Worm (Caenorhabditis elegans): ENCODE data around the gene znf-622.

Gene znf-622

ce11 chrIII:6356764-6357163 is 24.7 kb upstream of the znf-622 start:
- no peak for TF ChIP-seq F13H6.1 (tag; optimal IDR thresholded peaks at IDR 0.05)
- TF ChIP-seq elt-3 (tag; optimal IDR thresholded peaks at IDR 0.05) = no peak
- TF ChIP-seq nhr-12 (tag; optimal IDR thresholded peaks at IDR 0.05) = no peak
- TF ChIP-seq R02D3.7 (tag; optimal IDR thresholded peaks at IDR 0.05) = no peak
- no peak for TF ChIP-seq nhr-23 (tag; optimal IDR thresholded peaks at IDR 0.05)
- no peak for TF ChIP-seq ama-1 (optimal IDR thresholded peaks at IDR 0.05)
- TF ChIP-seq blmp-1 (tag; optimal IDR thresholded peaks at IDR 0.05; ENCODE audit: insufficient read depth) = no peak
- TF ChIP-seq crh-2 (tag; optimal IDR thresholded peaks at IDR 0.05) = no peak
- no peak for TF ChIP-seq unc-39 (tag; optimal IDR thresholded peaks at IDR 0.05)
- TF ChIP-seq lin-11 (tag; optimal IDR thresholded peaks at IDR 0.05) = no peak
- no peak for TF ChIP-seq ztf-1 (GFP tag; conservative IDR thresholded peaks at IDR 0.05)

- TF ChIP-seq ztf-11 (tag; optimal IDR thresholded peaks at IDR 0.05) = no peak
- TF ChIP-seq gmeb-1 (tag; optimal IDR thresholded peaks at IDR 0.05) = no peak
- TF ChIP-seq unc-55 (GFP tag; optimal IDR thresholded peaks at IDR 0.05) = no peak
- TF ChIP-seq sma-9 (GFP tag; optimal IDR thresholded peaks at IDR 0.05) = peak; percentile 48
- no peak for TF ChIP-seq sma-9 (tag; optimal IDR thresholded peaks at IDR 0.05)
- TF ChIP-seq ceh-16 (tag; optimal IDR thresholded peaks at IDR 0.05) = peak; percentile 77
- no peak for TF ChIP-seq snpc-4 (tag; optimal IDR thresholded peaks at IDR 0.05)
- TF ChIP-seq nhr-6 (tag; optimal IDR thresholded peaks at IDR 0.05) = peak; percentile 4
- no peak for TF ChIP-seq peb-1 (tag; optimal IDR thresholded peaks at IDR 0.05)
- no peak for TF ChIP-seq ztf-4 (tag; optimal IDR thresholded peaks at IDR 0.05)
- TF ChIP-seq nhr-25 (tag; optimal IDR thresholded peaks at IDR 0.05) = peak; percentile 15
- no peak for TF ChIP-seq nhr-237 (tag; optimal IDR thresholded peaks at IDR 0.05)
Observed at ce11 chrIII:6358704-6359103, 22.7 kb upstream of the znf-622 start.

ce11 chrIII:6359171-6359854 is 22.1 kb upstream of the znf-622 start:
- TF ChIP-seq ama-1 (optimal IDR thresholded peaks at IDR 0.05) (peak; percentile 14), F13H6.1 (tag; optimal IDR thresholded peaks at IDR 0.05) (no peak), nhr-129 (tag; optimal IDR thresholded peaks at IDR 0.05) (peak; percentile 76), nhr-11 (tag; optimal IDR thresholded peaks at IDR 0.05) (no peak), snpc-4 (tag; optimal IDR thresholded peaks at IDR 0.05) (no peak), ztf-4 (tag; optimal IDR thresholded peaks at IDR 0.05) (no peak), unc-62 (GFP tag; optimal IDR thresholded peaks at IDR 0.05) (no peak), crh-2 (tag; optimal IDR thresholded peaks at IDR 0.05) (no peak), skn-1 (tag; optimal IDR thresholded peaks at IDR 0.05) (no peak), sma-9 (GFP tag; optimal IDR thresholded peaks at IDR 0.05) (peak; percentile 33), sma-9 (tag; optimal IDR thresholded peaks at IDR 0.05) (no peak), elt-1 (tag; optimal IDR thresholded peaks at IDR 0.05) (no peak), nhr-12 (tag; optimal IDR thresholded peaks at IDR 0.05) (no peak), aly-2 (tag; optimal IDR thresholded peaks at IDR 0.05) (no peak), sem-4 (tag; optimal IDR thresholded peaks at IDR 0.05) (no peak), blmp-1 (tag; optimal IDR thresholded peaks at IDR 0.05; ENCODE audit: insufficient read depth) (peak; percentile 86), ztf-1 (GFP tag; conservative IDR thresholded peaks at IDR 0.05) (no peak), C34F6.9 (tag; optimal IDR thresholded peaks at IDR 0.05) (no peak), nhr-77 (tag; optimal IDR thresholded peaks at IDR 0.05) (no peak), unc-39 (tag; optimal IDR thresholded peaks at IDR 0.05) (no peak), zag-1 (tag; optimal IDR thresholded peaks at IDR 0.05) (no peak), mdl-1 (tag; optimal IDR thresholded peaks at IDR 0.05) (no peak), lin-13 (GFP tag; optimal IDR thresholded peaks at IDR 0.05) (no peak), ceh-82 (tag; optimal IDR thresholded peaks at IDR 0.05) (no peak), ZK546.5 (tag; optimal IDR thresholded peaks at IDR 0.05) (no peak), unc-55 (GFP tag; optimal IDR thresholded peaks at IDR 0.05) (no peak), nhr-23 (tag; optimal IDR thresholded peaks at IDR 0.05) (no peak), Y55F3AM.14 (GFP tag; optimal IDR thresholded peaks at IDR 0.05) (no peak), lin-11 (tag; optimal IDR thresholded peaks at IDR 0.05) (no peak), dmd-4 (tag; optimal IDR thresholded peaks at IDR 0.05) (no peak), alr-1 (tag; optimal IDR thresholded peaks at IDR 0.05) (no peak), peb-1 (tag; optimal IDR thresholded peaks at IDR 0.05) (no peak), nhr-25 (tag; optimal IDR thresholded peaks at IDR 0.05) (no peak), nhr-6 (tag; optimal IDR thresholded peaks at IDR 0.05) (no peak), gmeb-1 (tag; optimal IDR thresholded peaks at IDR 0.05) (no peak), lsy-2 (tag; optimal IDR thresholded peaks at IDR 0.05) (peak in 1 of 2 experiments; percentile 22), mbf-1 (tag; optimal IDR thresholded peaks at IDR 0.05) (no peak), fos-1 (tag; optimal IDR thresholded peaks at IDR 0.05) (peak; percentile 43), nhr-21 (tag; optimal IDR thresholded peaks at IDR 0.05) (peak; percentile 19), elt-3 (tag; optimal IDR thresholded peaks at IDR 0.05) (no peak), sma-3 (GFP tag; optimal IDR thresholded peaks at IDR 0.05) (peak; percentile 2), egl-27 (tag; optimal IDR thresholded peaks at IDR 0.05) (peak; percentile 27)

Data from whole organism, L2 larva.